Fruit fly (Drosophila melanogaster): Measurements from ENCODE around the gene NdufA3.

NdufA3 gene

DNA sequence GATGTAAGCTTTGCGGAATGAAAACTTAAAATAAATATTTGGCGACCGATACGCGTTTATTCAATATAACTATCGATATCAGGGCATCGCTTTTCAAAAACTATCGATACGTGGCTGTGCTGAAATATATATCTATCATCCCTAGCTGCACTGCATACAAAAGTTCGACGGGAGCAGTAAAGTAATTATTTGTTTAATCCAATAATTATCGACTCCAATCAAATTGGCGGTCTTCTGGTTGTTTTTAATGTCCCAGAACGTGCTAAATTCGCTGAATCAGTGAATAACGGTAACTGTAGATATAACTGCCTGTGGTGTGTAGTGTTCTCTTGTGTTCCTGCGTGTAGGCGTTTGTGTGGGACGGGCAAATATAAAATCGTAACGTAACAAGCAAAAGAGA lies 3.3 kb upstream of the NdufA3 start, which contains the start of gene mei-P26:
Gene mei-P26, plus strand, starts transcription at position 146 of the 400 bp plus-strand sequence.
- TF ChIP-seq Eip78C (GFP tag): peak; percentile 77
- TF ChIP-seq CG6854 (GFP tag; optimal IDR thresholded peaks at IDR 0.05): peak; percentile 44
- TF ChIP-seq dsx (GFP tag; optimal IDR thresholded peaks at IDR 0.05; ENCODE audit: poor library complexity, severe bottlenecking): peak; percentile 3
- TF ChIP-seq CG15336 (GFP tag; IDR thresholded peaks at IDR 0.05): peak; percentile 34; the same call in 1 of the 2 replicates
- peak; percentile 6 for TF ChIP-seq Sox14 (GFP tag; optimal IDR thresholded peaks at IDR 0.05)
- no peak for TF ChIP-seq Gug (GFP tag; IDR thresholded peaks at IDR 0.05)
- no peak for TF ChIP-seq Eip75B (GFP tag; optimal IDR thresholded peaks at IDR 0.05)
- TF ChIP-seq CG6163 (GFP tag; IDR thresholded peaks at IDR 0.05): peak; percentile 55; the same call in 1 of the 3 replicates
- peak; percentile 34 for TF ChIP-seq vri (GFP tag; optimal IDR thresholded peaks at IDR 0.05)
- TF ChIP-seq fkh (GFP tag; optimal IDR thresholded peaks at IDR 0.05): peak; percentile 61
- TF ChIP-seq pdm3 (GFP tag; optimal IDR thresholded peaks at IDR 0.05): no peak
- peak; percentile 34 for TF ChIP-seq esn (GFP tag; optimal IDR thresholded peaks at IDR 0.05)

DNA sequence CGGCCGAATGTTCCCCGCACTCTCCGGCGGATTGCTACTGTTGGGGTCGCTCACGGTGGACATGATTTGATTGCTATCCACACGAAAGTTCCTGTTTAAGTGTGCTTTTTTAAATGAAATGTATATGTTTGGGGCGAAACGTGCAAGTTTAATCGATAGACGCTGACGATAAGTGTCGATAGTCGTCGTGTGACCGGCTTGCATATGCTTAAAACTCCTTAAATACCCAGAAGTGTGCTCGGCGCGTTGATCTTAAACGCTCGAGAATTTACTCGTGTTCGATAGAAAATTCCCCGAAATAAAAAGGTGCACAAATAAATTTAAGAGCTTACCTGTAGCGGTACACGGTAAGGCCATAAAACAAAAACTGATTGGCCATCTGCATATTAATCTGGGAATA lies 2.1 kb upstream of the NdufA3 start, which contains the start of the genes Zpr1 and CG44532:
Gene Zpr1, minus strand, starts transcription at position 179 of the 400 bp plus-strand sequence.
Gene CG44532, plus strand, starts transcription at position 181 of the 400 bp plus-strand sequence.
- TF ChIP-seq CG6808 (GFP tag; optimal IDR thresholded peaks at IDR 0.05) (no peak), CG31627 (GFP tag; optimal IDR thresholded peaks at IDR 0.05) (no peak), acj6 (GFP tag; optimal IDR thresholded peaks at IDR 0.05) (no peak), CG8119 (GFP tag; IDR thresholded peaks at IDR 0.05) (no peak), Eip93F (GFP tag; optimal IDR thresholded peaks at IDR 0.05) (no peak), CG10669 (GFP tag; optimal IDR thresholded peaks at IDR 0.05) (no peak), dac (GFP tag; optimal IDR thresholded peaks at IDR 0.05) (no peak), CG1621 (tag; optimal IDR thresholded peaks at IDR 0.05) (no peak), achi (GFP tag; optimal IDR thresholded peaks at IDR 0.05) (no peak), Ets21C (GFP tag; optimal IDR thresholded peaks at IDR 0.05) (no peak)

DNA sequence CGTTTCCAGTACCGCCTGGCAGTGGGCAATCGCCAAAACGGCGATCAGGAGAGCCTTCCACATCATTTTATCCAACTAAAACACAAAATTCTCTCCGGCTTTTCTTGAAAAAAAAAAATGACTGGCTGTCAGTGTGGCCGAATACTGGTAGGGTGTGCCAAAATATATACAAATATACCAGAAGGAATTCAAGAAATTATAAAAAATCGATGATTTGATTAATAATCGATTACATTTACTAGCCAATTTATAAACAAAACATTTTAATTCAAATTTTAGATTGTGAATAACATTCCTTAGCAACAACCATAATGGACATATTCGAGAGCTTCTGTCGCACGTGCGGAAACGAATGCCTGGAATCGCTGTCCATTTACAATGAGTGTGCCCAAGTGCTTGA lies 1.5 kb downstream of the NdufA3 start, which contains the start of the genes Ost48 and Dlip1:
Gene Ost48, minus strand, starts transcription at position 150 of the 400 bp plus-strand sequence.
Gene Dlip1, plus strand, starts transcription at position 257 of the 400 bp plus-strand sequence.
- TF ChIP-seq esn (GFP tag; optimal IDR thresholded peaks at IDR 0.05) (no peak), CG16779 (tag; optimal IDR thresholded peaks at IDR 0.05) (no peak), CG8632 (GFP tag; optimal IDR thresholded peaks at IDR 0.05) (no peak), lz (GFP tag; optimal IDR thresholded peaks at IDR 0.05) (no peak), CG8119 (GFP tag; IDR thresholded peaks at IDR 0.05) (no peak)

DNA sequence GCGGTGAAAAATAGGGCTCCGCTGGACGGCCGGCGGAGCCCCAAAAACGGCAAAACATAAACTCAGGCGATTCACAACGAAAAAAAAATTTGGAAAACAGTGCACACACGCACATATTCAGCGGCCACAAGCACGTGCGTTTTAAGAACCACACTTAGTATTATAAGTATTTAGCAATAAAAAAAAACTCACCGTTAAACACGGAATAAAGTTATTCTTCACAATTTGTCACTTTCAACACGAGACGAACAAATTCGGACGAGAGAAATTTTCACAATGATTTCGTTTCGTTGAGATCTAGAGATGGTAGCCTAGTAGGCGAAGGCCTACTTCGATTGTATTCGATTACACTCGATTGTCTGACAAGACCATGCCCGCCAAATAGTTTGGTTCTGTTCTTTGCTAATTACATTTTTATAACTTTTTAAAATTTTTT lies 3.4 kb downstream of the NdufA3 start, which contains the start of gene His3.3B:
Gene His3.3B, minus strand, starts transcription at position 282 of the 436 bp plus-strand sequence.
- TF ChIP-seq Sox14 (GFP tag; optimal IDR thresholded peaks at IDR 0.05): peak; percentile 15
- TF ChIP-seq topi (GFP tag; optimal IDR thresholded peaks at IDR 0.05): peak; percentile 31
- TF ChIP-seq svp (GFP tag): peak; percentile 60
- peak; percentile 32 for TF ChIP-seq Sox102F (GFP tag; optimal IDR thresholded peaks at IDR 0.05)
- no peak for TF ChIP-seq CG6808 (GFP tag; optimal IDR thresholded peaks at IDR 0.05)
- peak; percentile 2 for TF ChIP-seq Eip93F (GFP tag; optimal IDR thresholded peaks at IDR 0.05)
- TF ChIP-seq fd85E (GFP tag; optimal IDR thresholded peaks at IDR 0.05): peak; percentile 3
- TF ChIP-seq vri (GFP tag; optimal IDR thresholded peaks at IDR 0.05): peak; percentile 33
- peak; percentile 2 for TF ChIP-seq CG8632 (GFP tag; optimal IDR thresholded peaks at IDR 0.05)
- peak; percentile 64 for TF ChIP-seq Eip78C (GFP tag)
- TF ChIP-seq esn (GFP tag; optimal IDR thresholded peaks at IDR 0.05): peak; percentile 11
- TF ChIP-seq CG11762 (GFP tag; optimal IDR thresholded peaks at IDR 0.05; ENCODE audit: insufficient read depth): no peak
- TF ChIP-seq CG6792 (GFP tag; optimal IDR thresholded peaks at IDR 0.05): no peak
- no peak for TF ChIP-seq ss (GFP tag; optimal IDR thresholded peaks at IDR 0.05)
- peak; percentile 15 for TF ChIP-seq CG6854 (GFP tag; optimal IDR thresholded peaks at IDR 0.05)
